Worm (Caenorhabditis elegans) whole organism, young adult: ENCODE measurements around the gene glod-4.
A peak's percentile ranks its signal among the peaks of the same experiment; 100 is the strongest.

ENCODE experiments used
- B0019.2 ChIP-seq: fragments of 200-800 bp; sonication (Bioruptor generic); conservative IDR thresholded peaks from 2 replicates; pipeline ENCODE4 v1.3.6; 2022; ENCODE audit warnings: missing genetic modification reagents, missing genetic modification characterization, missing compliant biosample characterization
- C06A6.2 ChIP-seq: fragments of 200-800 bp; sonication (Bioruptor generic); conservative IDR thresholded peaks from 2 replicates; pipeline ENCODE4 v1.3.6; 2022; ENCODE audit warnings: missing genetic modification characterization, missing compliant biosample characterization
- F10E7.11 ChIP-seq: sonication (generic microtip); optimal IDR thresholded peaks from 2 replicates; lab custom pipeline; 2017; ENCODE audit warnings: mild to moderate bottlenecking, missing genetic modification characterization, moderate library complexity, missing compliant biosample characterization
- F23B12.7 ChIP-seq: sonication (generic microtip); optimal IDR thresholded peaks from 2 replicates; lab custom pipeline; 2017; ENCODE audit warnings: missing genetic modification characterization, mild to moderate bottlenecking, missing compliant biosample characterization, antibody characterized with exemption, moderate library complexity; ENCODE audit not compliant: insufficient read depth
- F33H1.4 ChIP-seq: fragments of 200-800 bp; sonication (Bioruptor generic); IDR thresholded peaks from 2 replicates; pipeline ENCODE4 v1.3.6; 2022; ENCODE audit warnings: missing genetic modification reagents, missing genetic modification characterization, missing compliant biosample characterization
- F37B4.10 ChIP-seq: fragments of 200-800 bp; sonication (Bioruptor generic); IDR thresholded peaks from 2 replicates; pipeline ENCODE4 v1.3.6; 2022; ENCODE audit warnings: missing genetic modification characterization, missing compliant biosample characterization
- K11D2.4 ChIP-seq: fragments of 200-800 bp; sonication (Bioruptor generic); IDR thresholded peaks from 2 replicates; pipeline ENCODE4 v1.3.6; 2022; ENCODE audit warnings: missing genetic modification reagents, missing genetic modification characterization, missing compliant biosample characterization
- K12H6.12 ChIP-seq: fragments of 200-800 bp; sonication (Bioruptor generic); optimal IDR thresholded peaks from 2 replicates; lab custom pipeline; 2018; ENCODE audit warnings: mild to moderate bottlenecking, missing genetic modification characterization, missing compliant biosample characterization
- T26A5.8 ChIP-seq: sonication (generic microtip); optimal IDR thresholded peaks from 2 replicates; lab custom pipeline; 2016; ENCODE audit warnings: missing genetic modification characterization, missing compliant biosample characterization
- ZK185.1 ChIP-seq: sonication (generic microtip); optimal IDR thresholded peaks from 2 replicates; lab custom pipeline; 2016; ENCODE audit warnings: mild to moderate bottlenecking, missing genetic modification characterization, missing compliant biosample characterization; ENCODE audit not compliant: poor library complexity, severe bottlenecking
- ama-1 ChIP-seq, 3 experiments: fragments of 150-350 bp in 1 of 3; sonication (generic microtip) in 2 of 3; optimal IDR thresholded peaks; 2 replicates each; lab custom pipeline; 2014 to 2018; ENCODE audit warnings: missing biosample characterization in 2 of 3, missing genetic modification characterization in 2 of 3, missing genetic modification reagents in 2 of 3
- attf-5 ChIP-seq: fragments of 200-800 bp; sonication (Bioruptor generic); optimal IDR thresholded peaks from 2 replicates; lab custom pipeline; 2018; ENCODE audit warnings: mild to moderate bottlenecking, missing genetic modification characterization, missing compliant biosample characterization
- cebp-1 ChIP-seq, 2 experiments: fragments of 200-800 bp in 1 of 2; sonication (Bioruptor generic) in 1 of 2; sonication (generic microtip) in 1 of 2; IDR thresholded peaks in 1 of 2; optimal IDR thresholded peaks in 1 of 2; 2 replicates each; pipeline versions ENCODE4 v1.3.6 to Lab custom; 2017 to 2022; ENCODE audit warnings: missing compliant biosample characterization in 2 of 2, missing genetic modification characterization in 2 of 2, mild to moderate bottlenecking in 1 of 2, missing genetic modification reagents in 1 of 2, moderate library complexity in 1 of 2
- ceh-100 ChIP-seq: fragments of 200-800 bp; sonication (Bioruptor generic); IDR thresholded peaks from 2 replicates; pipeline ENCODE4 v1.3.6; 2022; ENCODE audit warnings: missing genetic modification reagents, missing genetic modification characterization, missing compliant biosample characterization
- ceh-27 ChIP-seq: fragments of 200-800 bp; sonication (Bioruptor generic); optimal IDR thresholded peaks from 2 replicates; lab custom pipeline; 2018; ENCODE audit warnings: mild to moderate bottlenecking, missing genetic modification characterization, moderate library complexity, missing compliant biosample characterization
- ceh-40 ChIP-seq: fragments of 200-800 bp; sonication (Bioruptor generic); IDR thresholded peaks from 2 replicates; pipeline ENCODE4 v1.3.6; 2022; ENCODE audit warnings: missing genetic modification characterization, missing compliant biosample characterization
- ceh-91 ChIP-seq: fragments of 200-800 bp; sonication (Bioruptor generic); IDR thresholded peaks from 2 replicates; pipeline ENCODE4 v1.3.6; 2022; ENCODE audit warnings: missing genetic modification reagents, missing genetic modification characterization, missing compliant biosample characterization
- dpl-1 ChIP-seq: fragments of 150-350 bp; optimal IDR thresholded peaks from 2 replicates; lab custom pipeline; 2014; ENCODE audit warnings: missing biosample characterization, missing genetic modification reagents, missing genetic modification characterization
- efl-1 ChIP-seq: fragments of 150-350 bp; optimal IDR thresholded peaks from 2 replicates; lab custom pipeline; 2014; ENCODE audit warnings: missing biosample characterization, missing genetic modification reagents, missing genetic modification characterization
- ekl-4 ChIP-seq: fragments of 200-800 bp; sonication (Bioruptor generic); IDR thresholded peaks from 2 replicates; pipeline ENCODE4 v1.3.6; 2022; ENCODE audit warnings: missing genetic modification reagents, missing genetic modification characterization, missing compliant biosample characterization
- him-1 ChIP-seq: sonication (generic microtip); optimal IDR thresholded peaks from 2 replicates; lab custom pipeline; 2016; ENCODE audit warnings: missing genotype, missing genetic modification reagents, missing genetic modification characterization, missing compliant biosample characterization
- hmg-1.2 ChIP-seq: fragments of 200-800 bp; sonication (Bioruptor generic); IDR thresholded peaks from 2 replicates; pipeline ENCODE4 v1.3.6; 2022; ENCODE audit warnings: missing genetic modification reagents, missing genetic modification characterization, missing compliant biosample characterization
- hsf-1 ChIP-seq: fragments of 200-800 bp; sonication (Bioruptor generic); IDR thresholded peaks from 2 replicates; pipeline ENCODE4 v1.3.6; 2022; ENCODE audit warnings: missing genetic modification reagents, missing genetic modification characterization, missing compliant biosample characterization
- lin-26 ChIP-seq: fragments of 200-800 bp; sonication (Bioruptor generic); IDR thresholded peaks from 2 replicates; pipeline ENCODE4 v1.3.6; 2022; ENCODE audit warnings: missing genetic modification reagents, missing genetic modification characterization, missing compliant biosample characterization
- lin-40 ChIP-seq: sonication (generic microtip); optimal IDR thresholded peaks from 2 replicates; lab custom pipeline; 2016; ENCODE audit warnings: missing genetic modification characterization, mild to moderate bottlenecking, missing compliant biosample characterization, missing genotype, missing genetic modification reagents
- lin-54 ChIP-seq: fragments of 200-800 bp; sonication (Bioruptor generic); optimal IDR thresholded peaks from 2 replicates; lab custom pipeline; 2018; ENCODE audit warnings: mild to moderate bottlenecking, missing genetic modification characterization, missing compliant biosample characterization
- lir-1 ChIP-seq: fragments of 200-800 bp; sonication (Bioruptor generic); conservative IDR thresholded peaks from 2 replicates; pipeline ENCODE4 v1.3.6; 2022; ENCODE audit warnings: missing genetic modification reagents, missing genetic modification characterization, missing compliant biosample characterization
- lsl-1 ChIP-seq: fragments of 200-800 bp; sonication (Bioruptor generic); optimal IDR thresholded peaks from 2 replicates; lab custom pipeline; 2018; ENCODE audit warnings: mild to moderate bottlenecking, missing genetic modification characterization, moderate library complexity, missing compliant biosample characterization
- lsy-27 ChIP-seq: sonication (generic microtip); optimal IDR thresholded peaks from 2 replicates; lab custom pipeline; 2017; ENCODE audit warnings: missing genetic modification characterization, mild to moderate bottlenecking, missing compliant biosample characterization, antibody characterized with exemption, missing genotype, borderline replicate concordance; ENCODE audit not compliant: insufficient read depth
- madf-6 ChIP-seq: fragments of 200-800 bp; sonication (Bioruptor generic); IDR thresholded peaks from 2 replicates; pipeline ENCODE4 v1.3.6; 2022; ENCODE audit warnings: missing genetic modification reagents, missing genetic modification characterization, missing compliant biosample characterization
- mxl-1 ChIP-seq: sonication (generic microtip); optimal IDR thresholded peaks from 2 replicates; lab custom pipeline; 2016; ENCODE audit warnings: missing genetic modification characterization, missing compliant biosample characterization
- nfyb-1 ChIP-seq: fragments of 200-800 bp; sonication (Bioruptor generic); IDR thresholded peaks from 2 replicates; pipeline ENCODE4 v1.3.6; 2022; ENCODE audit warnings: missing genetic modification reagents, missing genetic modification characterization, missing compliant biosample characterization
- nhr-80 ChIP-seq: sonication (generic microtip); optimal IDR thresholded peaks from 2 replicates; lab custom pipeline; 2016; ENCODE audit warnings: missing genetic modification characterization, missing compliant biosample characterization
- nhr-90 ChIP-seq: sonication (generic microtip); optimal IDR thresholded peaks from 2 replicates; lab custom pipeline; 2016; ENCODE audit warnings: missing genotype, mild to moderate bottlenecking, missing genetic modification characterization, missing compliant biosample characterization
- pbrm-1 ChIP-seq: fragments of 200-800 bp; sonication (Bioruptor generic); IDR thresholded peaks from 2 replicates; pipeline ENCODE4 v1.3.6; 2022; ENCODE audit warnings: missing genetic modification reagents, missing genetic modification characterization, missing compliant biosample characterization
- rpc-1 ChIP-seq, 2 experiments: fragments of 150-350 bp in 1 of 2; sonication (generic microtip) in 1 of 2; optimal IDR thresholded peaks; 2 replicates each; lab custom pipeline; 2014 to 2018; ENCODE audit warnings: missing biosample characterization in 1 of 2, missing genetic modification characterization in 1 of 2, missing genetic modification reagents in 1 of 2, missing genotype in 1 of 2
- snpc-4 ChIP-seq, 5 experiments: fragments of 150-350 bp in 1 of 5; sonication (generic microtip) in 4 of 5; optimal IDR thresholded peaks; 2 replicates each; lab custom pipeline; 2014 to 2018; ENCODE audit warnings: missing genetic modification characterization in 5 of 5, missing biosample characterization in 3 of 5, antibody characterized with exemption in 2 of 5, mild to moderate bottlenecking in 2 of 5, missing compliant biosample characterization in 2 of 5, missing genotype in 2 of 5, moderate library complexity in 2 of 5, missing genetic modification reagents in 1 of 5
- sptf-2 ChIP-seq: fragments of 200-800 bp; sonication (Bioruptor generic); optimal IDR thresholded peaks from 2 replicates; lab custom pipeline; 2018; ENCODE audit warnings: mild to moderate bottlenecking, missing genetic modification characterization, missing compliant biosample characterization
- tbp1 ChIP-seq: fragments of 200-800 bp; sonication (Bioruptor generic); optimal IDR thresholded peaks from 2 replicates; lab custom pipeline; 2018; ENCODE audit warnings: mild to moderate bottlenecking, missing genetic modification characterization, missing compliant biosample characterization
- tbx-9 ChIP-seq: sonication (generic microtip); optimal IDR thresholded peaks from 2 replicates; lab custom pipeline; 2016; ENCODE audit warnings: borderline replicate concordance, missing genetic modification characterization, inconsistent platforms, missing compliant biosample characterization
- unc-62 ChIP-seq: fragments of 150-350 bp; optimal IDR thresholded peaks from 2 replicates; lab custom pipeline; 2014; ENCODE audit warnings: missing biosample characterization, missing genetic modification reagents, missing genetic modification characterization
- zfh-2 ChIP-seq: fragments of 200-800 bp; sonication (Bioruptor generic); conservative IDR thresholded peaks from 2 replicates; pipeline ENCODE4 v1.3.6; 2022; ENCODE audit warnings: missing genetic modification reagents, missing genetic modification characterization, missing compliant biosample characterization

The glod-4 gene

DNA sequence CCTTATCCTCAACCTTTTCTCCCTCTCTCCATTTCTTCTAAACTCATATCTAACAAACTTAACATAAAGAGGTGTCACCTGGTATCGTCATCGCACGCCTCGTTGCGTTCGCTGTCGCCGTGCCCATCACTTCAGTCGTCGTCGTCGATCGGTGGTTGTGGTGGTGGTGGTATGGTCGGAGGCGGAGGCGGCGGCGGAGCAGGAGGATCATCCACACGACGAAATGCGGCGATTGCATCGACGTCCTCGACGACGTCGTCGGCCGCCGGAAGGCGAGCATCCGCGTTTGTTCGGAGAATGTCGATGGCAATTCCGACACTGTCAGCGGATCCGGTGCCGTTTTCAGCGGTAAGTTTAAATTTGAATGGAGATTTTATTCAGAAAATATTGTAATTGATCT lies 19.3 kb upstream of the glod-4 start (continued):
- TF ChIP-seq mxl-1 (tag; lab: Kevin White, UChicago) (no peak), lsy-27 (tag; lab: Kevin White, UChicago) (no peak), F33H1.4 (no peak), C06A6.2 (no peak), zfh-2 (GFP tag; lab: Robert Waterston, UW) (peak; percentile 88)

DNA sequence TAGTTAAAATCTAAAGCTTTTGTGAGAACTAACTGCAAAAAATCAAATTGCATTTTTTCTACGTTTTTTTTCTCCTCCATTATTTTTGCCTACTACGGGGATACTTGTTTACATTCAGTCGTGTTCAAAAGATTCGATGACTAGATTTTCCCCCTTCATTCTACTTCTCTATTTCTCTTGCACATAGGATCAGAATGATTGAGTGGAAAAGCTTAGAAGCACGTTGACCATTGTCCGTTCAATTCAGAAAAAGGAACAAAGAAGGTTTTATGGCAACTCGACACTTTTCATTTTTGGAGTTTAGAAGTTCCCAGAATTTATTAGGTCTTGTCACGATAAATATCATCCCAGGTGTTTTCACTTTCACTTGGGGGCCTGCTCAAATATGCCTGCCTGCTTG lies 16.2 kb upstream of the glod-4 start:
- TF ChIP-seq F37B4.10 (GFP tag; lab: Robert Waterston, UW) (no peak), ceh-40 (GFP tag; lab: Robert Waterston, UW) (no peak), T26A5.8 (no peak), ceh-100 (GFP tag; lab: Robert Waterston, UW) (no peak), nhr-80 (no peak), efl-1 (no peak), zfh-2 (GFP tag; lab: Robert Waterston, UW) (no peak), ekl-4 (GFP tag; lab: Robert Waterston, UW) (no peak), unc-62 (GFP tag; lab: Kevin White, UChicago) (no peak)

ce11 chrIII:4143170-4143569 lies 10.2 kb upstream of the glod-4 start:
- TF ChIP-seq lin-26 (GFP tag; lab: Robert Waterston, UW) (no peak), him-1 (tag; lab: Kevin White, UChicago) (no peak), nfyb-1 (GFP tag; lab: Robert Waterston, UW) (0 out of 2 replicates have a peak, but pooled peaks have one; percentile 40), nhr-90 (tag; lab: Kevin White, UChicago) (no peak)

ce11 chrIII:4150919-4151318 lies 2.5 kb upstream of the glod-4 start:
- TF ChIP-seq sptf-2 (GFP tag; lab: Kevin White, UChicago): no peak
- no peak for TF ChIP-seq K11D2.4 (GFP tag; lab: Robert Waterston, UW)
- no peak for TF ChIP-seq F10E7.11 (tag; lab: Kevin White, UChicago)
- TF ChIP-seq K12H6.12 (tag; lab: Kevin White, UChicago): peak; percentile 28
- peak; percentile 57 for TF ChIP-seq madf-6
- TF ChIP-seq cebp-1 (GFP tag; IDR thresholded peaks at IDR 0.05; lab: Robert Waterston, UW): peak; percentile 9; the same call in 1 of the 2 replicates
- TF ChIP-seq cebp-1 (tag; optimal IDR thresholded peaks at IDR 0.05; lab: Kevin White, UChicago): peak; percentile 64
- TF ChIP-seq ceh-91 (GFP tag; lab: Robert Waterston, UW): no peak
- peak; percentile 41 for TF ChIP-seq lin-40
- peak; percentile 40 for TF ChIP-seq F23B12.7 (tag; lab: Kevin White, UChicago)
- no peak for TF ChIP-seq lir-1 (GFP tag; lab: Robert Waterston, UW)
- no peak for TF ChIP-seq ceh-40 (GFP tag; lab: Robert Waterston, UW)
- TF ChIP-seq rpc-1 (optimal IDR thresholded peaks at IDR 0.05; lab: Kevin White, UChicago): peak; percentile 4
- TF ChIP-seq rpc-1 (tag; optimal IDR thresholded peaks at IDR 0.05; lab: Kevin White, UChicago): no peak
- TF ChIP-seq tbp1 (GFP tag; lab: Kevin White, UChicago): peak; percentile 38
- TF ChIP-seq hmg-1.2 (GFP tag; lab: Robert Waterston, UW): peak; percentile 26; the same call in 1 of the 2 replicates
- peak; percentile 23 for TF ChIP-seq ceh-27 (GFP tag; lab: Kevin White, UChicago)
- TF ChIP-seq pbrm-1 (GFP tag; lab: Robert Waterston, UW): no peak
- TF ChIP-seq dpl-1 (GFP tag; lab: Kevin White, UChicago): peak; percentile 86
- no peak for TF ChIP-seq tbx-9 (tag; lab: Kevin White, UChicago)
- peak; percentile 96 for TF ChIP-seq lin-54 (GFP tag; lab: Kevin White, UChicago)
- peak; percentile 33 for TF ChIP-seq ZK185.1
- no peak for TF ChIP-seq lsy-27 (tag; lab: Kevin White, UChicago)
- peak; percentile 67 for TF ChIP-seq ama-1 (optimal IDR thresholded peaks at IDR 0.05; lab: Kevin White, UChicago)
- TF ChIP-seq ama-1 (GFP tag; optimal IDR thresholded peaks at IDR 0.05; lab: Kevin White, UChicago): no peak
- TF ChIP-seq B0019.2 (GFP tag; lab: Robert Waterston, UW): no peak
- TF ChIP-seq snpc-4 (GFP tag; optimal IDR thresholded peaks at IDR 0.05; lab: Kevin White, UChicago): no peak
- peak in 3 of 4 experiments; percentile 7 to 39 (median 12) for TF ChIP-seq snpc-4 (tag; optimal IDR thresholded peaks at IDR 0.05; lab: Kevin White, UChicago)
- TF ChIP-seq lsl-1 (GFP tag; lab: Kevin White, UChicago): peak; percentile 74
- peak; percentile 85 for TF ChIP-seq hsf-1 (GFP tag; lab: Robert Waterston, UW)
- peak; percentile 61 for TF ChIP-seq attf-5 (GFP tag; lab: Kevin White, UChicago)
